Worm (Caenorhabditis elegans) whole organism, L3 larva: Measurements from ENCODE around the gene dcap-2.

Source experiments
- aly-2 ChIP-seq: fragments of 150-350 bp; optimal IDR thresholded peaks from 2 replicates; lab custom pipeline; 2014; ENCODE audit warnings: missing biosample characterization, missing genetic modification characterization
- jun-1 ChIP-seq: fragments of 150-350 bp; optimal IDR thresholded peaks from 2 replicates; lab custom pipeline; 2014; ENCODE audit warnings: missing biosample characterization, missing genetic modification reagents, missing genetic modification characterization
- lin-39 ChIP-seq: fragments of 150-350 bp; optimal IDR thresholded peaks from 2 replicates; lab custom pipeline; 2018; ENCODE audit warnings: missing biosample characterization, missing genetic modification reagents, missing genetic modification characterization

DNA sequence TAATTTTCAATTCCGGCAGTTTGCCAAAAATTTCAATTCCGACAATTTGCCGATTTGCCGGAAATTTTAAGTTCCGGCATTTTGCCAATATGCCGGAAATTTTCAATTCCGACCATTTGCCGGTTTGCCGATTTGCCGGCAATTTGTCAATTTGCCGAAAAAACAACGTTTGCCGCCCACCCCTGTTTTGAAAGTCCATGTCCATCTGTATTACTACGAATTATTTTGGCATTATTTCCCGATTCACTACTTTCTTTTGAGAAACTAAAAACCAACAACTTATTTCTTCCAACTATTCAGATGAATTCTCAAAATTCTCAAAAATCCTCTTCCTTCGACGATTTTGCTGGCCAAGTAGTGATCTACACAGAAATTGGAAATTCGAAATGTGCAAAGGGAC lies 29.4 kb downstream of the dcap-2 start, which contains the start of gene Y45F10A.7:
- TF ChIP-seq aly-2 (tag; lab: Kevin White, UChicago), result no peak
- no peak for TF ChIP-seq lin-39 (tag; lab: Kevin White, UChicago)
- TF ChIP-seq jun-1, result no peak
